Worm (Caenorhabditis elegans) whole organism, L2 larva: ENCODE results near the gene F19B10.3.
A peak's percentile ranks its signal among the peaks of the same experiment; 100 is the strongest.

Experiments used
- C34F6.9 ChIP-seq: fragments of 150-350 bp; optimal IDR thresholded peaks from 2 replicates; lab custom pipeline; 2014; ENCODE audit warnings: missing biosample characterization, missing genetic modification characterization
- F13H6.1 ChIP-seq: sonication (generic microtip); optimal IDR thresholded peaks from 2 replicates; lab custom pipeline; 2016; ENCODE audit warnings: missing genetic modification characterization, missing compliant biosample characterization
- Y55F3AM.14 ChIP-seq: fragments of 200-800 bp; sonication (Bioruptor generic); optimal IDR thresholded peaks from 2 replicates; lab custom pipeline; 2018; ENCODE audit warnings: mild to moderate bottlenecking, missing genetic modification characterization, missing compliant biosample characterization
- alr-1 ChIP-seq: fragments of 150-350 bp; optimal IDR thresholded peaks from 2 replicates; lab custom pipeline; 2014; ENCODE audit warnings: missing biosample characterization, missing genetic modification characterization
- aly-2 ChIP-seq: fragments of 150-350 bp; optimal IDR thresholded peaks from 2 replicates; lab custom pipeline; 2014; ENCODE audit warnings: missing biosample characterization, missing genetic modification characterization
- ama-1 ChIP-seq: fragments of 150-350 bp; optimal IDR thresholded peaks from 2 replicates; lab custom pipeline; 2018; ENCODE audit warnings: inconsistent platforms
- ceh-16 ChIP-seq: fragments of 150-350 bp; optimal IDR thresholded peaks from 2 replicates; lab custom pipeline; 2014; ENCODE audit warnings: missing biosample characterization, missing genetic modification characterization
- ceh-82 ChIP-seq: fragments of 150-350 bp; optimal IDR thresholded peaks from 2 replicates; lab custom pipeline; 2014; ENCODE audit warnings: missing biosample characterization, missing genetic modification characterization
- crh-2 ChIP-seq: sonication (generic microtip); optimal IDR thresholded peaks from 2 replicates; lab custom pipeline; 2017; ENCODE audit warnings: missing biosample characterization, missing genetic modification characterization
- dmd-4 ChIP-seq: sonication (generic microtip); optimal IDR thresholded peaks from 2 replicates; lab custom pipeline; 2017; ENCODE audit warnings: missing biosample characterization, missing genetic modification characterization
- elt-1 ChIP-seq: fragments of 150-350 bp; optimal IDR thresholded peaks from 2 replicates; lab custom pipeline; 2014; ENCODE audit warnings: missing biosample characterization, missing genetic modification characterization
- elt-3 ChIP-seq: sonication (generic microtip); optimal IDR thresholded peaks from 2 replicates; lab custom pipeline; 2017; ENCODE audit warnings: missing biosample characterization, missing genetic modification characterization
- fos-1 ChIP-seq: fragments of 150-350 bp; optimal IDR thresholded peaks from 2 replicates; lab custom pipeline; 2014; ENCODE audit warnings: missing biosample characterization, missing genetic modification characterization
- gmeb-1 ChIP-seq: fragments of 150-350 bp; optimal IDR thresholded peaks from 2 replicates; lab custom pipeline; 2014; ENCODE audit warnings: missing biosample characterization, missing genetic modification characterization
- lin-13 ChIP-seq: fragments of 150-350 bp; optimal IDR thresholded peaks from 2 replicates; lab custom pipeline; 2014; ENCODE audit warnings: missing biosample characterization, missing genetic modification reagents, missing genetic modification characterization
- lin-39 ChIP-seq: fragments of 150-350 bp; optimal IDR thresholded peaks from 2 replicates; lab custom pipeline; 2014; ENCODE audit warnings: missing biosample characterization, missing genetic modification reagents, missing genetic modification characterization
- lsy-2 ChIP-seq, 2 experiments: fragments of 150-350 bp in 1 of 2; sonication (generic microtip) in 1 of 2; optimal IDR thresholded peaks; 2 replicates each; lab custom pipeline; 2014 to 2017; ENCODE audit warnings: missing biosample characterization in 2 of 2, missing genetic modification characterization in 2 of 2
- mab-5 ChIP-seq: fragments of 150-350 bp; optimal IDR thresholded peaks from 2 replicates; lab custom pipeline; 2014; ENCODE audit warnings: missing biosample characterization, missing genetic modification characterization
- mbf-1 ChIP-seq: sonication (generic microtip); optimal IDR thresholded peaks from 2 replicates; lab custom pipeline; 2017; ENCODE audit warnings: missing biosample characterization, missing genetic modification characterization
- mdl-1 ChIP-seq, 2 experiments: fragments of 150-350 bp in 1 of 2; sonication (generic microtip) in 1 of 2; optimal IDR thresholded peaks; 2 replicates each; lab custom pipeline; 2017; ENCODE audit warnings: missing biosample characterization in 2 of 2, missing genetic modification characterization in 2 of 2
- nhr-10 ChIP-seq: sonication (generic microtip); optimal IDR thresholded peaks from 2 replicates; lab custom pipeline; 2017; ENCODE audit warnings: missing biosample characterization, missing genetic modification characterization
- nhr-12 ChIP-seq: fragments of 150-350 bp; optimal IDR thresholded peaks from 2 replicates; lab custom pipeline; 2014; ENCODE audit warnings: missing biosample characterization, missing genetic modification characterization
- nhr-129 ChIP-seq: fragments of 150-350 bp; optimal IDR thresholded peaks from 2 replicates; lab custom pipeline; 2014; ENCODE audit warnings: missing biosample characterization, missing genetic modification characterization
- nhr-21 ChIP-seq: fragments of 150-350 bp; optimal IDR thresholded peaks from 2 replicates; lab custom pipeline; 2014; ENCODE audit warnings: missing biosample characterization, missing genetic modification characterization
- nhr-23 ChIP-seq: fragments of 150-350 bp; optimal IDR thresholded peaks from 2 replicates; lab custom pipeline; 2014; ENCODE audit warnings: missing biosample characterization, missing genetic modification reagents, missing genetic modification characterization
- nhr-25 ChIP-seq: fragments of 150-350 bp; sonication (generic microtip); optimal IDR thresholded peaks from 3 replicates; lab custom pipeline; 2014; ENCODE audit warnings: missing biosample characterization, missing genetic modification characterization
- sem-4 ChIP-seq: fragments of 150-350 bp; optimal IDR thresholded peaks from 2 replicates; lab custom pipeline; 2014; ENCODE audit warnings: missing biosample characterization, missing genetic modification reagents, missing genetic modification characterization
- sma-3 ChIP-seq: sonication (generic microtip); optimal IDR thresholded peaks from 2 replicates; lab custom pipeline; 2016; ENCODE audit warnings: missing genetic modification reagents, missing genetic modification characterization, missing compliant biosample characterization
- sma-9 ChIP-seq, 2 experiments: fragments of 150-350 bp in 1 of 2; sonication (generic microtip) in 1 of 2; optimal IDR thresholded peaks; 2 replicates each; lab custom pipeline; 2014 to 2016; ENCODE audit warnings: missing genetic modification characterization in 2 of 2, mild to moderate bottlenecking in 1 of 2, missing biosample characterization in 1 of 2, missing compliant biosample characterization in 1 of 2, missing genetic modification reagents in 1 of 2, moderate library complexity in 1 of 2
- snpc-4 ChIP-seq: fragments of 150-350 bp; optimal IDR thresholded peaks from 2 replicates; lab custom pipeline; 2014; ENCODE audit warnings: missing biosample characterization, missing genetic modification characterization
- unc-39 ChIP-seq: fragments of 150-350 bp; optimal IDR thresholded peaks from 2 replicates; lab custom pipeline; 2014; ENCODE audit warnings: missing biosample characterization, missing genetic modification characterization
- unc-55 ChIP-seq: fragments of 150-350 bp; sonication (generic microtip); optimal IDR thresholded peaks from 3 replicates; lab custom pipeline; 2014; ENCODE audit warnings: missing biosample characterization, missing genetic modification reagents, missing genetic modification characterization
- unc-62 ChIP-seq: fragments of 150-350 bp; optimal IDR thresholded peaks from 2 replicates; lab custom pipeline; 2014; ENCODE audit warnings: missing biosample characterization, missing genetic modification reagents, missing genetic modification characterization
- ztf-11 ChIP-seq: sonication (generic microtip); optimal IDR thresholded peaks from 2 replicates; lab custom pipeline; 2017; ENCODE audit warnings: missing biosample characterization, missing genetic modification characterization
- ztf-4 ChIP-seq: fragments of 150-350 bp; optimal IDR thresholded peaks from 2 replicates; lab custom pipeline; 2014; ENCODE audit warnings: missing biosample characterization, missing genetic modification characterization

F19B10.3 gene

ce11 chrII:3682770-3683234 lies 18.2 kb downstream of the F19B10.3 start, which contains the start of gene F19B10.1:
F19B10.1 (plus strand) TSS chrII:3683184.
- TF ChIP-seq mdl-1 (tag; optimal IDR thresholded peaks at IDR 0.05; lab: Kevin White, UChicago) (peak in 1 of 2 experiments; percentile 55), ceh-82 (tag; lab: Kevin White, UChicago) (no peak), crh-2 (tag; lab: Kevin White, UChicago) (peak; percentile 72), mab-5 (tag; lab: Kevin White, UChicago) (peak; percentile 75), sma-9 (GFP tag; optimal IDR thresholded peaks at IDR 0.05; lab: Kevin White, UChicago) (peak; percentile 80), sma-9 (tag; optimal IDR thresholded peaks at IDR 0.05; lab: Kevin White, UChicago) (no peak), lin-13 (GFP tag; lab: Kevin White, UChicago) (peak; percentile 78), sma-3 (GFP tag; lab: Kevin White, UChicago) (peak; percentile 72), F13H6.1 (tag; lab: Kevin White, UChicago) (no peak), mbf-1 (tag; lab: Kevin White, UChicago) (no peak), nhr-12 (tag; lab: Kevin White, UChicago) (no peak), nhr-21 (tag; lab: Kevin White, UChicago) (peak; percentile 61), gmeb-1 (peak; percentile 91), ceh-16 (tag; lab: Kevin White, UChicago) (no peak), fos-1 (tag; lab: Kevin White, UChicago) (peak; percentile 78), nhr-129 (peak; percentile 62), C34F6.9 (tag; lab: Kevin White, UChicago) (peak; percentile 89), sem-4 (tag; lab: Kevin White, UChicago) (peak; percentile 57), lin-39 (no peak), unc-55 (peak; percentile 66), nhr-25 (tag; lab: Kevin White, UChicago) (no peak), lsy-2 (tag; optimal IDR thresholded peaks at IDR 0.05; lab: Kevin White, UChicago) (peak; percentile 42 to 88), elt-3 (no peak), ztf-4 (tag; lab: Kevin White, UChicago) (no peak), nhr-10 (tag; lab: Kevin White, UChicago) (no peak), dmd-4 (tag; lab: Kevin White, UChicago) (no peak), Y55F3AM.14 (no peak), snpc-4 (tag; lab: Kevin White, UChicago) (peak; percentile 43)
- TF ChIP-seq, all 48 proteins: peak for 15

ce11 chrII:3684487-3685067 lies 20.0 kb downstream of the F19B10.3 start:
- TF ChIP-seq gmeb-1 (no peak), unc-55 (peak; percentile 37), fos-1 (tag; lab: Kevin White, UChicago) (peak; percentile 44), mbf-1 (tag; lab: Kevin White, UChicago) (no peak), dmd-4 (tag; lab: Kevin White, UChicago) (no peak), crh-2 (tag; lab: Kevin White, UChicago) (no peak)

ce11 chrII:3688333-3688732 lies 23.8 kb downstream of the F19B10.3 start, which contains the start of gene ifas-1:
ifas-1 (minus strand) TSS chrII:3688719.
- TF ChIP-seq sem-4 (tag; lab: Kevin White, UChicago): no peak
- no peak for TF ChIP-seq lsy-2 (tag; optimal IDR thresholded peaks at IDR 0.05; lab: Kevin White, UChicago)
- TF ChIP-seq ztf-11 (tag; lab: Kevin White, UChicago): no peak
- TF ChIP-seq mab-5 (tag; lab: Kevin White, UChicago): no peak
- TF ChIP-seq aly-2 (tag; lab: Kevin White, UChicago): no peak
- TF ChIP-seq nhr-12 (tag; lab: Kevin White, UChicago): no peak
- no peak for TF ChIP-seq ztf-4 (tag; lab: Kevin White, UChicago)
- no peak for TF ChIP-seq ama-1 (lab: Kevin White, UChicago)
- TF ChIP-seq nhr-23 (tag; lab: Kevin White, UChicago): no peak
- no peak for TF ChIP-seq unc-62 (GFP tag; lab: Kevin White, UChicago)
- TF ChIP-seq alr-1 (tag; lab: Kevin White, UChicago): no peak
- no peak for TF ChIP-seq unc-39 (tag; lab: Kevin White, UChicago)

ce11 chrII:3690646-3691045 lies 26.1 kb downstream of the F19B10.3 start, which contains the start of gene srx-101:
srx-101 (minus strand) TSS chrII:3690746.
- TF ChIP-seq fos-1 (tag; lab: Kevin White, UChicago) (no peak), sem-4 (tag; lab: Kevin White, UChicago) (no peak), elt-1 (tag; lab: Kevin White, UChicago) (no peak), dmd-4 (tag; lab: Kevin White, UChicago) (no peak)
